Worm (Caenorhabditis elegans) whole organism, mixed stage, embryonic: ENCODE data around the gene sel-2.

ENCODE experiments used
- M03D4.4 ChIP-seq: sonication (generic microtip); optimal IDR thresholded peaks from 2 replicates; lab custom pipeline; 2017; ENCODE audit warnings: mild to moderate bottlenecking, missing genetic modification characterization, missing compliant biosample characterization
- elt-3 ChIP-seq: fragments of 150-350 bp; optimal IDR thresholded peaks from 2 replicates; lab custom pipeline; 2014; ENCODE audit warnings: missing biosample characterization, missing genetic modification characterization
- flh-1 ChIP-seq: fragments of 200-800 bp; sonication (Bioruptor generic); optimal IDR thresholded peaks from 2 replicates; lab custom pipeline; 2018; ENCODE audit warnings: mild to moderate bottlenecking, missing genetic modification characterization, moderate library complexity, missing compliant biosample characterization
- ham-2 ChIP-seq: fragments of 200-800 bp; sonication (Bioruptor generic); optimal IDR thresholded peaks from 2 replicates; lab custom pipeline; 2018; ENCODE audit warnings: mild to moderate bottlenecking, missing genetic modification characterization, missing compliant biosample characterization
- mep-1 ChIP-seq: fragments of 150-350 bp; optimal IDR thresholded peaks from 2 replicates; lab custom pipeline; 2017; ENCODE audit warnings: missing biosample characterization, missing genetic modification reagents, missing genetic modification characterization, inconsistent platforms
- mls-2 ChIP-seq: sonication (generic microtip); optimal IDR thresholded peaks from 2 replicates; lab custom pipeline; 2016; ENCODE audit warnings: mild to moderate bottlenecking, missing genetic modification characterization, moderate library complexity, missing compliant biosample characterization
- nhr-237 ChIP-seq: fragments of 150-350 bp; optimal IDR thresholded peaks from 2 replicates; lab custom pipeline; 2014; ENCODE audit warnings: missing biosample characterization, missing genetic modification characterization
- nhr-28 ChIP-seq: fragments of 150-350 bp; optimal IDR thresholded peaks from 2 replicates; lab custom pipeline; 2014; ENCODE audit warnings: missing biosample characterization, missing genetic modification characterization
- pha-4 ChIP-seq: fragments of 150-350 bp; optimal IDR thresholded peaks from 2 replicates; lab custom pipeline; 2018; ENCODE audit warnings: missing biosample characterization, missing genetic modification reagents, missing genetic modification characterization
- sem-2 ChIP-seq: fragments of 200-800 bp; sonication (Bioruptor generic); optimal IDR thresholded peaks from 2 replicates; lab custom pipeline; 2018; ENCODE audit warnings: mild to moderate bottlenecking, missing genetic modification characterization, missing compliant biosample characterization
- ztf-11 ChIP-seq: fragments of 150-350 bp; optimal IDR thresholded peaks from 2 replicates; lab custom pipeline; 2014; ENCODE audit warnings: missing biosample characterization, missing genetic modification characterization

sel-2 gene

ce11 chrIII:4548739-4549138 is 63.4 kb downstream of the sel-2 start, which contains the start of gene M88.4:
M88.4 (plus strand) TSS chrIII:4549039.
- TF ChIP-seq pha-4 (tag; lab: Kevin White, UChicago): no peak
- no peak for TF ChIP-seq ham-2 (GFP tag; lab: Kevin White, UChicago)
- no peak for TF ChIP-seq sem-2 (GFP tag; lab: Kevin White, UChicago)
- TF ChIP-seq flh-1 (GFP tag; lab: Kevin White, UChicago): no peak
- TF ChIP-seq mep-1 (tag; lab: Kevin White, UChicago): no peak
- no peak for TF ChIP-seq ztf-11 (tag; lab: Kevin White, UChicago)
- TF ChIP-seq nhr-237 (tag; lab: Kevin White, UChicago): no peak
- no peak for TF ChIP-seq mls-2
- no peak for TF ChIP-seq elt-3 (tag; lab: Kevin White, UChicago)
- no peak for TF ChIP-seq nhr-28 (tag; lab: Kevin White, UChicago)
- no peak for TF ChIP-seq M03D4.4 (tag; lab: Kevin White, UChicago)
